Fruit fly (Drosophila melanogaster): ENCODE data around the gene CG5866.

The CG5866 gene

DNA sequence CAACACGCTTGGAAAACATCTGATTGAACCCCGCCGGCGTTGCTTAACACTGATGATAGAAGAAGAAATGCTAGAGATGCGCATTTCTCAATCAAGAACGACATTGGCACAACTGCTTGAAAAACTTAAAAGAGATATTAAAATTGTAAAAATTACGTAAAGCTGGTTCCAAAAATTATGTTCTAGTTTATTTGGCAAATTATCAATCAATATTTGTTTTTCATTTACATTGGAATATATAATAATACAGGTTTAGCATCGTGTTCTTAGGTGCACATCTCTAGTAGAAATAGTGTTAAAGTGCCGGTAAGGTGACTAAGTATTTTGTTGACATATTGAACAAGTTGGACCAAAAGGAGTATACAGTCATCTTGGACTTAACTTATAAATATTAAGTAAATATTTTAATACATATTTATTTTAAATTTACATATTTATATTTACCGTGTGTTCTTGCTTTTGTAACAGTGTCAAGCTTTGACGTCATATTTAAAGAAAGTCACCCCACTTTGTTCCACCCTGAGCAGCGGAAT lies 24.2 kb upstream of the CG5866 start, which contains the start of the genes Brf and sds22 (continued):
- TF ChIP-seq E2f2 (GFP tag; IDR thresholded peaks at IDR 0.05) (peak; percentile 73), CG32767 (GFP tag; IDR thresholded peaks at IDR 0.05) (peak; percentile 92), Lpt (GFP tag; optimal IDR thresholded peaks at IDR 0.05) (no peak), CG33557 (GFP tag; optimal IDR thresholded peaks at IDR 0.05) (peak; percentile 95), CG11504 (tag; optimal IDR thresholded peaks at IDR 0.05) (peak; percentile 94), nerfin-1 (tag; optimal IDR thresholded peaks at IDR 0.05) (peak; percentile 93), Oaz (GFP tag; IDR thresholded peaks at IDR 0.05) (peak; percentile 84), unpg (GFP tag; optimal IDR thresholded peaks at IDR 0.05) (peak; percentile 96), CG31388 (GFP tag; optimal IDR thresholded peaks at IDR 0.05) (peak; percentile 95), CG4820 (GFP tag; optimal IDR thresholded peaks at IDR 0.05) (peak; percentile 96), Sry-β (GFP tag; optimal IDR thresholded peaks at IDR 0.05) (peak; percentile 76), Opbp (GFP tag; IDR thresholded peaks at IDR 0.05; ENCODE audit: partially characterized antibody) (peak; percentile 53; the same call in 1 of the 3 replicates), jumu (GFP tag; optimal IDR thresholded peaks at IDR 0.05) (peak; percentile 94), klu (GFP tag; IDR thresholded peaks at IDR 0.05) (peak; percentile 94), gsb (GFP tag; IDR thresholded peaks at IDR 0.05) (peak; percentile 75), oc (tag; optimal IDR thresholded peaks at IDR 0.05) (peak; percentile 88), pho (GFP tag; optimal IDR thresholded peaks at IDR 0.05) (peak; percentile 97), sens (GFP tag) (peak; percentile 99), gsb-n (tag; optimal IDR thresholded peaks at IDR 0.05) (peak; percentile 93), caup (GFP tag; optimal IDR thresholded peaks at IDR 0.05; ENCODE audit: severe bottlenecking) (peak; percentile 94), Xrp1 (GFP tag; IDR thresholded peaks at IDR 0.05) (peak; percentile 95), dm (GFP tag; optimal IDR thresholded peaks at IDR 0.05) (peak; percentile 95), CG1529 (GFP tag; optimal IDR thresholded peaks at IDR 0.05) (peak; percentile 86), zf30C (GFP tag; optimal IDR thresholded peaks at IDR 0.05) (no peak), CG14441 (GFP tag; IDR thresholded peaks at IDR 0.05) (peak; percentile 91), chinmo (GFP tag; IDR thresholded peaks at IDR 0.05; ENCODE audit: partially characterized antibody) (no peak), CG2116 (GFP tag; optimal IDR thresholded peaks at IDR 0.05) (peak; percentile 89), CG1603 (tag; optimal IDR thresholded peaks at IDR 0.05) (peak; percentile 93), Usf (GFP tag; optimal IDR thresholded peaks at IDR 0.05) (peak; percentile 93), CG12155 (GFP tag; optimal IDR thresholded peaks at IDR 0.05) (peak; percentile 96), zen2 (GFP tag; IDR thresholded peaks at IDR 0.05; ENCODE audit: partially characterized antibody) (no peak; the same call in 2 of the 3 replicates), NfI (GFP tag; optimal IDR thresholded peaks at IDR 0.05) (peak; percentile 96), CG5180 (GFP tag; optimal IDR thresholded peaks at IDR 0.05) (peak; percentile 74), Bdp1 (GFP tag; optimal IDR thresholded peaks at IDR 0.05) (peak; percentile 90), Sin3A (optimal IDR thresholded peaks at IDR 0.05) (peak; percentile 39), usp (GFP tag; optimal IDR thresholded peaks at IDR 0.05) (no peak), fru (optimal IDR thresholded peaks at IDR 0.05) (no peak), CG9437 (GFP tag; optimal IDR thresholded peaks at IDR 0.05) (peak; percentile 88), Adf1 (GFP tag; IDR thresholded peaks at IDR 0.05) (peak; percentile 66), bcd (GFP tag; optimal IDR thresholded peaks at IDR 0.05) (peak; percentile 95), CG1024 (GFP tag; IDR thresholded peaks at IDR 0.05) (peak; percentile 86), CG3847 (GFP tag; IDR thresholded peaks at IDR 0.05) (peak; percentile 97), CG8924 (tag; optimal IDR thresholded peaks at IDR 0.05) (peak; percentile 96), CG11247 (GFP tag; IDR thresholded peaks at IDR 0.05) (peak; percentile 92), Bteb2 (GFP tag; optimal IDR thresholded peaks at IDR 0.05) (peak; percentile 94), br (optimal IDR thresholded peaks at IDR 0.05) (no peak), Doc2 (GFP tag; IDR thresholded peaks at IDR 0.05) (peak; percentile 72), Abd-B (GFP tag; optimal IDR thresholded peaks at IDR 0.05) (peak; percentile 97), vvl (GFP tag; IDR thresholded peaks at IDR 0.05) (peak; percentile 95), Rx (GFP tag; IDR thresholded peaks at IDR 0.05) (peak; percentile 84), Pdp1 (GFP tag; optimal IDR thresholded peaks at IDR 0.05) (peak; percentile 95 to 97), CG17612 (GFP tag; IDR thresholded peaks at IDR 0.05) (peak; percentile 75; the same call in 1 of the 2 replicates)
